Fruit fly (Drosophila melanogaster) whole organism, embryonic: ENCODE measurements around the gene Hs2st.

Experiments used
- C15 ChIP-seq: fragments of 200-800 bp; sonication (Bioruptor generic); IDR thresholded peaks from 3 replicates; pipeline ENCODE4 v1.3.6; 2022; ENCODE audit warnings: missing biosample characterization, missing genetic modification characterization
- CG10565 ChIP-seq: fragments of 200-800 bp; sonication (Bioruptor generic); optimal IDR thresholded peaks from 3 replicates; lab custom pipeline; 2016; ENCODE audit warnings: missing biosample characterization, mild to moderate bottlenecking, missing genetic modification characterization
- CG12219 ChIP-seq: fragments of 200-800 bp; sonication (Bioruptor generic); optimal IDR thresholded peaks from 3 replicates; lab custom pipeline; 2018; ENCODE audit warnings: missing biosample characterization, mild to moderate bottlenecking, missing genetic modification characterization
- CG12769 ChIP-seq: fragments of 200-800 bp; sonication (Bioruptor generic); optimal IDR thresholded peaks from 2 replicates; lab custom pipeline; 2019; ENCODE audit warnings: missing biosample characterization, mild to moderate bottlenecking, missing genetic modification characterization, moderate library complexity
- CG15011 ChIP-seq: fragments of 200-800 bp; sonication (Bioruptor generic); optimal IDR thresholded peaks from 3 replicates; lab custom pipeline; 2018; ENCODE audit warnings: missing biosample characterization, mild to moderate bottlenecking, missing genetic modification characterization
- CG15269 ChIP-seq: fragments of 200-800 bp; sonication (Bioruptor generic); optimal IDR thresholded peaks from 2 replicates; lab custom pipeline; 2018; ENCODE audit warnings: missing biosample characterization, mild to moderate bottlenecking, missing genetic modification characterization, moderate library complexity
- CG18262 ChIP-seq: fragments of 200-800 bp; optimal IDR thresholded peaks from 3 replicates; lab custom pipeline; 2019; ENCODE audit warnings: missing biosample characterization, mild to moderate bottlenecking, missing genetic modification characterization, moderate library complexity
- CG1832 ChIP-seq: fragments of 200-800 bp; sonication (Bioruptor generic); optimal IDR thresholded peaks from 2 replicates; lab custom pipeline; 2017; ENCODE audit warnings: missing biosample characterization, mild to moderate bottlenecking, missing genetic modification characterization, inconsistent platforms
- CG18599 ChIP-seq: fragments of 200-800 bp; sonication (Bioruptor generic); optimal IDR thresholded peaks from 3 replicates; lab custom pipeline; 2017; ENCODE audit warnings: missing biosample characterization, missing genetic modification characterization, mild to moderate bottlenecking, moderate library complexity, missing genetic modification reagents
- CG2129 ChIP-seq: fragments of 200-800 bp; sonication (Bioruptor generic); IDR thresholded peaks from 2 replicates; pipeline ENCODE4 v1.3.6; 2022; ENCODE audit warnings: missing biosample characterization, missing genetic modification characterization; ENCODE audit not compliant: partially characterized antibody
- CG2202 ChIP-seq: fragments of 200-800 bp; sonication (Bioruptor generic); optimal IDR thresholded peaks from 2 replicates; lab custom pipeline; 2018; ENCODE audit warnings: missing biosample characterization, mild to moderate bottlenecking, missing genetic modification characterization
- CG2678 ChIP-seq: fragments of 200-800 bp; sonication (Bioruptor generic); optimal IDR thresholded peaks from 3 replicates; lab custom pipeline; 2019; ENCODE audit warnings: missing biosample characterization, mild to moderate bottlenecking, missing genetic modification characterization, moderate library complexity
- CG31388 ChIP-seq: fragments of 200-800 bp; sonication (Bioruptor generic); optimal IDR thresholded peaks from 2 replicates; lab custom pipeline; 2016; ENCODE audit warnings: missing biosample characterization, missing genetic modification characterization
- CG33213 ChIP-seq: fragments of 200-800 bp; sonication (Bioruptor generic); optimal IDR thresholded peaks from 3 replicates; lab custom pipeline; 2016; ENCODE audit warnings: missing biosample characterization, missing genetic modification characterization
- CG3847 ChIP-seq: fragments of 200-800 bp; sonication (Bioruptor generic); IDR thresholded peaks from 2 replicates; pipeline ENCODE4 v1.3.6; 2022; ENCODE audit warnings: missing biosample characterization, missing genetic modification characterization
- CG3995 ChIP-seq: fragments of 200-800 bp; sonication (Bioruptor generic); optimal IDR thresholded peaks from 3 replicates; lab custom pipeline; 2016; ENCODE audit warnings: missing biosample characterization, missing genetic modification characterization
- CG4328 ChIP-seq: fragments of 200-800 bp; sonication (Bioruptor generic); optimal IDR thresholded peaks from 3 replicates; lab custom pipeline; 2017; ENCODE audit warnings: missing biosample characterization, missing genetic modification reagents, missing genetic modification characterization
- CG4404 ChIP-seq: fragments of 200-800 bp; sonication (Bioruptor generic); IDR thresholded peaks from 2 replicates; pipeline ENCODE4 v1.3.6; 2022; ENCODE audit warnings: missing biosample characterization, missing genetic modification characterization
- CG6813 ChIP-seq: fragments of 200-800 bp; sonication (Bioruptor generic); optimal IDR thresholded peaks from 2 replicates; lab custom pipeline; 2017; ENCODE audit warnings: missing biosample characterization, missing genetic modification characterization, mild to moderate bottlenecking, moderate library complexity, missing genetic modification reagents
- CG6854 ChIP-seq: fragments of 200-800 bp; sonication (Bioruptor generic); optimal IDR thresholded peaks from 3 replicates; lab custom pipeline; 2017; ENCODE audit warnings: missing biosample characterization, mild to moderate bottlenecking, missing genetic modification characterization
- CG9817 ChIP-seq: fragments of 200-800 bp; sonication (Bioruptor generic); optimal IDR thresholded peaks from 2 replicates; lab custom pipeline; 2018; ENCODE audit warnings: missing biosample characterization, mild to moderate bottlenecking, missing genetic modification characterization, moderate library complexity
- CG9876 ChIP-seq: fragments of 200-800 bp; sonication (Bioruptor generic); optimal IDR thresholded peaks from 2 replicates; lab custom pipeline; 2016; ENCODE audit warnings: missing biosample characterization, missing genetic modification characterization
- H15 ChIP-seq: fragments of 200-800 bp; sonication (Bioruptor generic); IDR thresholded peaks from 3 replicates; pipeline ENCODE4 v1.3.6; 2022; ENCODE audit warnings: missing biosample characterization, missing genetic modification characterization
- H2.0 ChIP-seq: fragments of 200-800 bp; sonication (Bioruptor generic); IDR thresholded peaks from 2 replicates; pipeline ENCODE4 v1.3.6; 2022; ENCODE audit warnings: missing biosample characterization, missing genetic modification characterization
- bab2 ChIP-seq: fragments of 200-800 bp; sonication (Bioruptor generic); optimal IDR thresholded peaks from 2 replicates; lab custom pipeline; 2016; ENCODE audit warnings: missing biosample characterization, missing genetic modification characterization
- bbx ChIP-seq: fragments of 200-800 bp; sonication (Bioruptor generic); IDR thresholded peaks from 2 replicates; pipeline ENCODE4 v1.3.6; 2022; ENCODE audit warnings: missing biosample characterization, missing genetic modification characterization; ENCODE audit not compliant: partially characterized antibody
- chif ChIP-seq, 2 experiments: fragments of 200-800 bp; sonication (Bioruptor generic); optimal IDR thresholded peaks; 3 replicates each; lab custom pipeline; 2016; ENCODE audit warnings: missing biosample characterization in 2 of 2, missing genetic modification characterization in 2 of 2
- da ChIP-seq: fragments of 200-800 bp; sonication (Bioruptor generic); optimal IDR thresholded peaks from 2 replicates; lab custom pipeline; 2016; ENCODE audit warnings: missing biosample characterization, missing genetic modification characterization
- disco-r ChIP-seq: fragments of 200-800 bp; sonication (Bioruptor generic); optimal IDR thresholded peaks from 2 replicates; lab custom pipeline; 2016; ENCODE audit warnings: missing biosample characterization, missing genetic modification characterization
- esg ChIP-seq: fragments of 200-800 bp; sonication (Bioruptor generic); conservative IDR thresholded peaks from 2 replicates; pipeline ENCODE4 v1.3.6; 2022; ENCODE audit warnings: missing biosample characterization, missing genetic modification characterization
- ewg ChIP-seq: fragments of 200-800 bp; sonication (Bioruptor generic); optimal IDR thresholded peaks from 3 replicates; lab custom pipeline; 2017; ENCODE audit warnings: mild to moderate bottlenecking, missing biosample characterization, missing genetic modification reagents, missing genetic modification characterization
- fd102C ChIP-seq: fragments of 200-800 bp; sonication (Bioruptor generic); optimal IDR thresholded peaks from 2 replicates; lab custom pipeline; 2018; ENCODE audit warnings: missing biosample characterization, mild to moderate bottlenecking, missing genetic modification characterization, moderate library complexity
- ftz-f1 ChIP-seq: fragments of 200-800 bp; sonication (Bioruptor generic); optimal IDR thresholded peaks from 2 replicates; lab custom pipeline; 2016; ENCODE audit warnings: missing biosample characterization, missing genetic modification characterization
- grau ChIP-seq: fragments of 200-800 bp; optimal IDR thresholded peaks from 3 replicates; lab custom pipeline; 2019; ENCODE audit warnings: missing biosample characterization, mild to moderate bottlenecking, missing genetic modification characterization, moderate library complexity
- ham ChIP-seq: fragments of 200-800 bp; sonication (Bioruptor generic); IDR thresholded peaks from 2 replicates; pipeline ENCODE4 v1.3.6; 2022; ENCODE audit warnings: missing biosample characterization, missing genetic modification characterization
- hbn ChIP-seq: fragments of 200-800 bp; sonication (Bioruptor generic); IDR thresholded peaks from 2 replicates; pipeline ENCODE4 v1.3.6; 2022; ENCODE audit warnings: missing biosample characterization, missing genetic modification characterization; ENCODE audit not compliant: partially characterized antibody
- kay ChIP-seq: fragments of 200-800 bp; sonication (Bioruptor generic); optimal IDR thresholded peaks from 2 replicates; lab custom pipeline; 2016; ENCODE audit warnings: missing biosample characterization, missing genetic modification characterization
- lab ChIP-seq: fragments of 200-800 bp; sonication (Bioruptor generic); optimal IDR thresholded peaks from 3 replicates; lab custom pipeline; 2017; ENCODE audit warnings: missing biosample characterization, missing genetic modification characterization, mild to moderate bottlenecking, moderate library complexity, missing genetic modification reagents
- mld ChIP-seq: fragments of 200-800 bp; sonication (Bioruptor generic); IDR thresholded peaks from 3 replicates; pipeline ENCODE4 v1.3.6; 2022; ENCODE audit warnings: missing biosample characterization, missing genetic modification characterization; ENCODE audit not compliant: partially characterized antibody
- oc ChIP-seq: fragments of 200-800 bp; sonication (Bioruptor generic); optimal IDR thresholded peaks from 2 replicates; lab custom pipeline; 2018; ENCODE audit warnings: missing biosample characterization, mild to moderate bottlenecking, missing genetic modification characterization, moderate library complexity
- pita ChIP-seq: fragments of 200-800 bp; sonication (Bioruptor generic); optimal IDR thresholded peaks from 2 replicates; lab custom pipeline; 2017; ENCODE audit warnings: missing biosample characterization, mild to moderate bottlenecking, missing genetic modification characterization
- pnt ChIP-seq: fragments of 200-800 bp; sonication (Bioruptor generic); optimal IDR thresholded peaks from 3 replicates; lab custom pipeline; 2016; ENCODE audit warnings: missing biosample characterization, missing genetic modification characterization
- row ChIP-seq: fragments of 200-800 bp; sonication (Bioruptor generic); IDR thresholded peaks from 3 replicates; pipeline ENCODE4 v1.3.6; 2022; ENCODE audit warnings: missing biosample characterization, missing genetic modification characterization
- sd ChIP-seq: fragments of 200-800 bp; sonication (Bioruptor generic); optimal IDR thresholded peaks from 3 replicates; lab custom pipeline; 2018; ENCODE audit warnings: missing biosample characterization, mild to moderate bottlenecking, missing genetic modification characterization, moderate library complexity
- sna ChIP-seq: fragments of 200-800 bp; sonication (Bioruptor generic); IDR thresholded peaks from 2 replicates; pipeline ENCODE4 v1.3.6; 2022; ENCODE audit warnings: missing biosample characterization, missing genetic modification characterization; ENCODE audit not compliant: partially characterized antibody
- sr ChIP-seq: fragments of 200-800 bp; sonication (Bioruptor generic); IDR thresholded peaks from 3 replicates; pipeline ENCODE4 v1.3.6; 2022; ENCODE audit warnings: missing biosample characterization, missing genetic modification characterization
- sug ChIP-seq: fragments of 200-800 bp; optimal IDR thresholded peaks from 2 replicates; lab custom pipeline; 2019; ENCODE audit warnings: missing biosample characterization, mild to moderate bottlenecking, missing genetic modification characterization, moderate library complexity
- trem ChIP-seq: fragments of 200-800 bp; optimal IDR thresholded peaks from 3 replicates; lab custom pipeline; 2019; ENCODE audit warnings: missing biosample characterization, mild to moderate bottlenecking, missing genetic modification characterization, moderate library complexity

Hs2st gene

dm6 chr2L:19492934-19493686, 48.6 kb upstream of the Hs2st start, which contains the start of the genes swm and Ctu2 (continued):
- TF ChIP-seq pita (GFP tag; lab: Kevin White, UChicago): no peak
- TF ChIP-seq CG6854 (GFP tag; lab: Kevin White, UChicago): no peak
- peak; percentile 37 for TF ChIP-seq oc (tag; lab: Kevin White, UChicago)
- TF ChIP-seq ham (GFP tag; lab: Robert Waterston, UW): no peak
- no peak for TF ChIP-seq CG12769 (tag; lab: Kevin White, UChicago)
- no peak for TF ChIP-seq CG10565 (GFP tag; lab: Kevin White, UChicago)
- no peak for TF ChIP-seq CG1832 (GFP tag; lab: Kevin White, UChicago)
- TF ChIP-seq CG4404 (GFP tag; lab: Robert Waterston, UW): peak; percentile 56
- no peak for TF ChIP-seq H15 (GFP tag; lab: Robert Waterston, UW)
- TF ChIP-seq mld (GFP tag; lab: Robert Waterston, UW): no peak
- peak; percentile 3 for TF ChIP-seq CG3995 (GFP tag; lab: Kevin White, UChicago)
- TF ChIP-seq CG2202 (tag; lab: Kevin White, UChicago): peak; percentile 40
- TF ChIP-seq CG31388 (GFP tag; lab: Kevin White, UChicago): no peak
- no peak for TF ChIP-seq CG9876 (GFP tag; lab: Kevin White, UChicago)
- peak; percentile 66 for TF ChIP-seq hbn
- TF ChIP-seq fd102C (GFP tag; lab: Kevin White, UChicago): no peak
- TF ChIP-seq esg (GFP tag; lab: Robert Waterston, UW): peak; percentile 31; the same call in 1 of the 2 replicates
- no peak for TF ChIP-seq CG6813 (GFP tag; lab: Kevin White, UChicago)
- peak; percentile 67; the same call in 1 of the 2 replicates for TF ChIP-seq sna (GFP tag; lab: Robert Waterston, UW)
- TF ChIP-seq sd: peak; percentile 89
- TF ChIP-seq CG4328: peak; percentile 66
- peak; percentile 85 for TF ChIP-seq sug (tag; lab: Kevin White, UChicago)
- TF ChIP-seq CG2678 (tag; lab: Kevin White, UChicago): no peak
- peak; percentile 90 for TF ChIP-seq row (GFP tag; lab: Robert Waterston, UW)
- TF ChIP-seq bab2 (GFP tag; lab: Kevin White, UChicago): no peak
- no peak for TF ChIP-seq kay (GFP tag; lab: Kevin White, UChicago)
- no peak for TF ChIP-seq CG33213 (GFP tag; lab: Kevin White, UChicago)
- no peak for TF ChIP-seq lab (GFP tag; lab: Kevin White, UChicago)
- no peak for TF ChIP-seq pnt
- TF ChIP-seq ftz-f1 (GFP tag; lab: Kevin White, UChicago): peak; percentile 92
- peak; percentile 79 for TF ChIP-seq CG9817 (tag; lab: Kevin White, UChicago)
- TF ChIP-seq sr (GFP tag; lab: Robert Waterston, UW): no peak
- no peak for TF ChIP-seq disco-r (GFP tag; lab: Kevin White, UChicago)
- no peak for TF ChIP-seq ewg (GFP tag; lab: Kevin White, UChicago)
- peak; percentile 19; the same call in 1 of the 2 replicates for TF ChIP-seq CG2129 (GFP tag; lab: Robert Waterston, UW)
- TF ChIP-seq chif (GFP tag; optimal IDR thresholded peaks at IDR 0.05; lab: Kevin White, UChicago): no peak
- peak; percentile 73 for TF ChIP-seq CG18262 (tag; lab: Kevin White, UChicago)
- TF ChIP-seq grau (tag; lab: Kevin White, UChicago): peak; percentile 83
- TF ChIP-seq CG15011 (GFP tag; lab: Kevin White, UChicago): no peak
- TF ChIP-seq CG3847 (GFP tag; lab: Robert Waterston, UW): peak; percentile 66
- no peak for TF ChIP-seq CG12219 (GFP tag; lab: Kevin White, UChicago)
- peak; percentile 78 for TF ChIP-seq CG15269 (tag; lab: Kevin White, UChicago)
- TF ChIP-seq CG18599 (GFP tag; lab: Kevin White, UChicago): no peak
- TF ChIP-seq C15 (GFP tag; lab: Robert Waterston, UW): 0 out of 3 replicates have a peak, but pooled peaks have one; percentile 7
- peak; percentile 74 for TF ChIP-seq trem (tag; lab: Kevin White, UChicago)
- 0 out of 2 replicates have a peak, but pooled peaks have one; percentile 27 for TF ChIP-seq H2.0 (GFP tag; lab: Robert Waterston, UW)
- TF ChIP-seq bbx: peak; percentile 60; the same call in 1 of the 2 replicates
- TF ChIP-seq da (GFP tag; lab: Kevin White, UChicago): no peak
